Worm (Caenorhabditis elegans): ENCODE measurements around the gene lido-10.

DNA sequence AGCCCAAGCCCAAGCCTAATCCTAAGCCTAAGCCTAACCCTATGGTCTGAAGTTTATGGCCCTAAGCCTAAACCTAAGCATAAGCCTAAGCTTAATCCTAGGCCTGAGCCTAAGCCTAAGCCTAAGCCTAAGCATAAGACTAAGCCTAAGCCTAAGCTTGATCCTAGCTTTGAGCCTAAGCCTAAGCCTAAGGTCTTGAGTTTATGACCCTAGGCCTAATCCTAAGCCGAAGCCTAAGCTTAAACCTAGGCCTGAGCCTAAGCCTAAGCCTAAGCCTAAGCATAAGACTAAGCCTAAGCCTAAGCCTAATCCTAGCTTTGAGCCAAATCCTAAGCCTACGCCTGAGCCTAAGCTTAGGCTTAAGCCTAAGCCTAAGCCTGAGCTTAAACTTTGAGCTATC lies 23.2 kb upstream of the lido-10 start:
- no peak for TF ChIP-seq W03F9.2 (tag; optimal IDR thresholded peaks at IDR 0.05)
- no peak for TF ChIP-seq dao-5 (tag; optimal IDR thresholded peaks at IDR 0.05)
